Worm (Caenorhabditis elegans) whole organism, L4 larva: ENCODE measurements around the gene F13E6.2.
A peak's percentile ranks its signal among the peaks of the same experiment; 100 is the strongest.

ENCODE experiments used
- F26F4.8 ChIP-seq: fragments of 200-800 bp; sonication (Bioruptor generic); conservative IDR thresholded peaks from 2 replicates; pipeline ENCODE4 v1.3.6; 2022; ENCODE audit warnings: missing genetic modification characterization, missing compliant biosample characterization
- F44E2.7 ChIP-seq: fragments of 200-800 bp; sonication (Bioruptor generic); IDR thresholded peaks from 2 replicates; pipeline ENCODE4 v2.1.2; 2022; ENCODE audit warnings: missing genetic modification characterization, missing compliant biosample characterization
- Y105C5A.15 ChIP-seq: fragments of 200-800 bp; sonication (Bioruptor generic); IDR thresholded peaks from 2 replicates; pipeline ENCODE4 v1.3.6; 2022; ENCODE audit warnings: missing genetic modification characterization, missing compliant biosample characterization
- Y48G9A.11 ChIP-seq: fragments of 200-800 bp; sonication (Bioruptor generic); IDR thresholded peaks from 2 replicates; pipeline ENCODE4 v1.3.6; 2022; ENCODE audit warnings: missing genetic modification reagents, missing genetic modification characterization, missing compliant biosample characterization
- Y5F2A.4 ChIP-seq: fragments of 200-800 bp; sonication (Bioruptor generic); optimal IDR thresholded peaks from 2 replicates; lab custom pipeline; 2018; ENCODE audit warnings: mild to moderate bottlenecking, missing genetic modification characterization, missing compliant biosample characterization
- ZK337.2 ChIP-seq: fragments of 200-800 bp; sonication (Bioruptor generic); IDR thresholded peaks from 2 replicates; pipeline ENCODE4 v1.3.6; 2022; ENCODE audit warnings: missing genetic modification reagents, missing genetic modification characterization, missing compliant biosample characterization
- arid-1 ChIP-seq: fragments of 200-800 bp; sonication (Bioruptor generic); conservative IDR thresholded peaks from 2 replicates; pipeline ENCODE4 v1.3.6; 2022; ENCODE audit warnings: missing genetic modification reagents, missing genetic modification characterization, missing compliant biosample characterization
- ceh-20 ChIP-seq: fragments of 200-800 bp; sonication (Bioruptor generic); IDR thresholded peaks from 2 replicates; pipeline ENCODE4 v1.3.6; 2022; ENCODE audit warnings: missing genetic modification reagents, missing genetic modification characterization, missing compliant biosample characterization
- ceh-44 ChIP-seq: fragments of 200-800 bp; sonication (Bioruptor generic); IDR thresholded peaks from 2 replicates; pipeline ENCODE4 v1.3.6; 2022; ENCODE audit warnings: missing genetic modification reagents, missing genetic modification characterization, missing compliant biosample characterization
- ceh-62 ChIP-seq: sonication (generic microtip); optimal IDR thresholded peaks from 2 replicates; lab custom pipeline; 2017; ENCODE audit warnings: missing biosample characterization, missing genetic modification characterization
- ceh-82 ChIP-seq: sonication (generic microtip); optimal IDR thresholded peaks from 2 replicates; lab custom pipeline; 2017; ENCODE audit warnings: missing biosample characterization, missing genetic modification characterization
- ctbp-1 ChIP-seq: fragments of 200-800 bp; sonication (Bioruptor generic); IDR thresholded peaks from 2 replicates; pipeline ENCODE4 v1.3.6; 2022; ENCODE audit warnings: missing genetic modification reagents, missing genetic modification characterization, missing compliant biosample characterization
- daf-16 ChIP-seq, 3 experiments: sonication (generic microtip); optimal IDR thresholded peaks; 2 replicates each; lab custom pipeline; 2016 to 2017; ENCODE audit warnings: missing genetic modification characterization in 3 of 3, missing genetic modification reagents in 3 of 3, mild to moderate bottlenecking in 2 of 3, missing compliant biosample characterization in 2 of 3, missing biosample characterization in 1 of 3, moderate library complexity in 1 of 3
- daf-8 ChIP-seq: fragments of 200-800 bp; sonication (Bioruptor generic); IDR thresholded peaks from 2 replicates; pipeline ENCODE4 v1.3.6; 2022; ENCODE audit warnings: missing genetic modification characterization, missing compliant biosample characterization
- dpl-1 ChIP-seq: fragments of 150-350 bp; optimal IDR thresholded peaks from 2 replicates; lab custom pipeline; 2014; ENCODE audit warnings: missing biosample characterization, missing genetic modification reagents, missing genetic modification characterization
- dve-1 ChIP-seq: sonication (generic microtip); optimal IDR thresholded peaks from 2 replicates; lab custom pipeline; 2017; ENCODE audit warnings: antibody characterized with exemption, mild to moderate bottlenecking, missing genetic modification characterization, missing compliant biosample characterization; ENCODE audit not compliant: insufficient read depth
- fkh-10 ChIP-seq: fragments of 150-350 bp; optimal IDR thresholded peaks from 2 replicates; lab custom pipeline; 2014; ENCODE audit warnings: missing biosample characterization, missing genetic modification reagents, missing genetic modification characterization
- fos-1 ChIP-seq: fragments of 150-350 bp; optimal IDR thresholded peaks from 2 replicates; lab custom pipeline; 2014; ENCODE audit warnings: missing biosample characterization, missing genetic modification characterization
- hlh-30 ChIP-seq: sonication (generic microtip); optimal IDR thresholded peaks from 2 replicates; lab custom pipeline; 2017; ENCODE audit warnings: antibody characterized with exemption, mild to moderate bottlenecking, missing genetic modification characterization, missing compliant biosample characterization; ENCODE audit not compliant: insufficient read depth
- lim-7 ChIP-seq: fragments of 200-800 bp; sonication (Bioruptor generic); IDR thresholded peaks from 2 replicates; pipeline ENCODE4 v1.3.6; 2022; ENCODE audit warnings: missing genetic modification characterization, missing compliant biosample characterization
- lin-1 ChIP-seq: fragments of 200-800 bp; sonication (Bioruptor generic); IDR thresholded peaks from 2 replicates; pipeline ENCODE4 v1.3.6; 2022; ENCODE audit warnings: missing genetic modification reagents, missing genetic modification characterization, missing compliant biosample characterization
- lin-13 ChIP-seq: fragments of 150-350 bp; optimal IDR thresholded peaks from 2 replicates; lab custom pipeline; 2014; ENCODE audit warnings: missing biosample characterization, missing genetic modification reagents, missing genetic modification characterization
- lin-38 ChIP-seq: fragments of 200-800 bp; sonication (Bioruptor generic); IDR thresholded peaks from 2 replicates; pipeline ENCODE4 v1.3.6; 2022; ENCODE audit warnings: missing genetic modification reagents, missing genetic modification characterization, missing compliant biosample characterization
- lin-39 ChIP-seq: fragments of 150-350 bp; optimal IDR thresholded peaks from 2 replicates; lab custom pipeline; 2014; ENCODE audit warnings: missing biosample characterization, missing genetic modification reagents, missing genetic modification characterization
- lir-3 ChIP-seq: sonication (generic microtip); optimal IDR thresholded peaks from 2 replicates; lab custom pipeline; 2016; ENCODE audit warnings: mild to moderate bottlenecking, missing genetic modification characterization, missing compliant biosample characterization
- lsy-2 ChIP-seq, 2 experiments: fragments of 150-350 bp in 1 of 2; sonication (generic microtip) in 1 of 2; optimal IDR thresholded peaks; 2 replicates each; lab custom pipeline; 2014 to 2017; ENCODE audit warnings: missing biosample characterization in 2 of 2, missing genetic modification characterization in 2 of 2
- madf-5 ChIP-seq, 2 experiments: fragments of 200-800 bp; sonication (Bioruptor generic); IDR thresholded peaks; 2 replicates each; pipeline ENCODE4 v1.3.6; 2022; ENCODE audit warnings: missing compliant biosample characterization in 2 of 2, missing genetic modification characterization in 2 of 2
- madf-9 ChIP-seq: fragments of 200-800 bp; sonication (Bioruptor generic); conservative IDR thresholded peaks from 2 replicates; pipeline ENCODE4 v1.3.6; 2022; ENCODE audit warnings: missing genetic modification reagents, missing genetic modification characterization, missing compliant biosample characterization
- mdt-29 ChIP-seq: fragments of 200-800 bp; sonication (Bioruptor generic); IDR thresholded peaks from 2 replicates; pipeline ENCODE4 v1.3.6; 2022; ENCODE audit warnings: missing genetic modification reagents, missing genetic modification characterization, missing compliant biosample characterization
- mep-1 ChIP-seq: fragments of 150-350 bp; sonication (generic microtip); optimal IDR thresholded peaks from 3 replicates; lab custom pipeline; 2014; ENCODE audit warnings: missing biosample characterization, missing genetic modification characterization
- mxl-2 ChIP-seq: fragments of 200-800 bp; sonication (Bioruptor generic); conservative IDR thresholded peaks from 2 replicates; pipeline ENCODE4 v1.3.6; 2022; ENCODE audit warnings: missing genetic modification reagents, missing genetic modification characterization, missing compliant biosample characterization
- nhr-237 ChIP-seq: sonication (generic microtip); optimal IDR thresholded peaks from 2 replicates; lab custom pipeline; 2017; ENCODE audit warnings: missing biosample characterization, missing genetic modification characterization
- nhr-25 ChIP-seq: sonication (generic microtip); optimal IDR thresholded peaks from 2 replicates; lab custom pipeline; 2017; ENCODE audit warnings: missing genetic modification characterization, mild to moderate bottlenecking, missing compliant biosample characterization, antibody characterized with exemption, moderate library complexity, borderline replicate concordance; ENCODE audit not compliant: insufficient read depth
- nhr-41 ChIP-seq: fragments of 200-800 bp; sonication (Bioruptor generic); IDR thresholded peaks from 2 replicates; pipeline ENCODE4 v1.3.6; 2022; ENCODE audit warnings: missing genetic modification reagents, missing genetic modification characterization, missing compliant biosample characterization
- nhr-6 ChIP-seq: fragments of 150-350 bp; optimal IDR thresholded peaks from 2 replicates; lab custom pipeline; 2014; ENCODE audit warnings: missing biosample characterization, missing genetic modification characterization
- nhr-77 ChIP-seq: fragments of 150-350 bp; optimal IDR thresholded peaks from 2 replicates; lab custom pipeline; 2014; ENCODE audit warnings: missing biosample characterization, missing genetic modification characterization
- pha-4 ChIP-seq, 2 experiments: fragments of 150-350 bp in 1 of 2; fragments of 200-800 bp in 1 of 2; sonication (Bioruptor generic) in 1 of 2; IDR thresholded peaks in 1 of 2; optimal IDR thresholded peaks in 1 of 2; 2 replicates each; pipeline versions ENCODE4 v1.3.6 to Lab custom; 2014 to 2022; ENCODE audit warnings: missing genetic modification characterization in 2 of 2, missing genetic modification reagents in 2 of 2, missing biosample characterization in 1 of 2, missing compliant biosample characterization in 1 of 2
- pqm-1 ChIP-seq: sonication (generic microtip); optimal IDR thresholded peaks from 2 replicates; lab custom pipeline; 2017; ENCODE audit warnings: missing biosample characterization, missing genetic modification characterization
- rbr-2 ChIP-seq: sonication (generic microtip); optimal IDR thresholded peaks from 2 replicates; lab custom pipeline; 2016; ENCODE audit warnings: missing genotype, missing genetic modification characterization, missing compliant biosample characterization
- saeg-2 ChIP-seq: fragments of 200-800 bp; sonication (Bioruptor generic); IDR thresholded peaks from 2 replicates; pipeline ENCODE4 v1.3.6; 2022; ENCODE audit warnings: missing genetic modification reagents, missing genetic modification characterization, missing compliant biosample characterization
- sdz-12 ChIP-seq: fragments of 200-800 bp; sonication (Bioruptor generic); optimal IDR thresholded peaks from 2 replicates; lab custom pipeline; 2018; ENCODE audit warnings: mild to moderate bottlenecking, missing genetic modification characterization, missing compliant biosample characterization
- skn-1 ChIP-seq: fragments of 150-350 bp; optimal IDR thresholded peaks from 2 replicates; lab custom pipeline; 2014; ENCODE audit warnings: missing biosample characterization, missing genetic modification characterization
- spr-1 ChIP-seq: sonication (generic microtip); optimal IDR thresholded peaks from 2 replicates; lab custom pipeline; 2016; ENCODE audit warnings: mild to moderate bottlenecking, missing genetic modification characterization, missing compliant biosample characterization
- spr-3 ChIP-seq: fragments of 200-800 bp; sonication (Bioruptor generic); optimal IDR thresholded peaks from 2 replicates; lab custom pipeline; 2018; ENCODE audit warnings: mild to moderate bottlenecking, missing genetic modification characterization, missing compliant biosample characterization
- tra-1 ChIP-seq: fragments of 200-800 bp; sonication (Bioruptor generic); IDR thresholded peaks from 2 replicates; pipeline ENCODE4 v1.3.6; 2022; ENCODE audit warnings: missing genetic modification reagents, missing genetic modification characterization, missing compliant biosample characterization
- unc-39 ChIP-seq: sonication (generic microtip); optimal IDR thresholded peaks from 2 replicates; lab custom pipeline; 2017; ENCODE audit warnings: missing biosample characterization, missing genetic modification characterization
- vab-7 ChIP-seq: fragments of 200-800 bp; sonication (Bioruptor generic); IDR thresholded peaks from 2 replicates; pipeline ENCODE4 v1.3.6; 2022; ENCODE audit warnings: missing genetic modification reagents, missing genetic modification characterization, missing compliant biosample characterization
- zag-1 ChIP-seq: fragments of 150-350 bp; optimal IDR thresholded peaks from 2 replicates; lab custom pipeline; 2014; ENCODE audit warnings: missing biosample characterization, missing genetic modification characterization
- zfp-3 ChIP-seq: fragments of 200-800 bp; sonication (Bioruptor generic); conservative IDR thresholded peaks from 2 replicates; pipeline ENCODE4 v1.3.6; 2022; ENCODE audit warnings: missing genetic modification reagents, missing genetic modification characterization, missing compliant biosample characterization
- zip-2 ChIP-seq: fragments of 150-350 bp; optimal IDR thresholded peaks from 2 replicates; lab custom pipeline; 2014; ENCODE audit warnings: missing biosample characterization, missing genetic modification characterization

Gene F13E6.2

DNA sequence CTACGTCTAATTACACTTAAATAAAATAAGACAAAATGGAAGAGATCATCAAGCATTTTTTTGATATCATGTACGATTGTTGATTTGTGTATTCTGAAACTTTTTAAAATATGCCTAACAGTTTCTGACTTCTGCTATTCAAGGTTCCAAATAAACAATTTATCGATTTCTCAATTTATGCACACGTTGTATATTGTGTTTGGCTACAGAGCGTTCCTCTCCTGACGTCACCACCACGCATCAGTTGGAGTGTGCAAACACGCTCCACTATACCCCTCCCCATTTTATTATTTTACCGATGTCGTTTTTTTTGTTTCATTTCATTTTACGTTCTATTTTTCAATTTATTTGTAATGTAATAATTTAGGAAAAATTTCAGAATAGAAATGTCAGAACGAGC is 20.8 kb upstream of the F13E6.2 start, which contains the start of gene plpp-1.3 (continued):
- TF ChIP-seq ctbp-1 (GFP tag; lab: Robert Waterston, UW) (no peak), zip-2 (tag; lab: Kevin White, UChicago) (no peak), lsy-2 (tag; optimal IDR thresholded peaks at IDR 0.05; lab: Kevin White, UChicago) (peak in 1 of 2 experiments; percentile 32), daf-8 (no peak), pqm-1 (no peak), zag-1 (tag; lab: Kevin White, UChicago) (no peak), F44E2.7 (GFP tag; lab: Robert Waterston, UW) (no peak), ceh-44 (no peak), saeg-2 (GFP tag; lab: Robert Waterston, UW) (no peak), vab-7 (no peak), rbr-2 (tag; lab: Kevin White, UChicago) (no peak), spr-3 (GFP tag; lab: Kevin White, UChicago) (no peak), ZK337.2 (no peak), mdt-29 (GFP tag; lab: Robert Waterston, UW) (no peak), arid-1 (GFP tag; lab: Robert Waterston, UW) (no peak), skn-1 (no peak), nhr-77 (tag; lab: Kevin White, UChicago) (peak; percentile 20), dve-1 (tag; lab: Kevin White, UChicago) (peak; percentile 49), Y105C5A.15 (GFP tag; lab: Robert Waterston, UW) (no peak), ceh-82 (tag; lab: Kevin White, UChicago) (no peak), lin-1 (GFP tag; lab: Robert Waterston, UW) (no peak), lir-3 (no peak), sdz-12 (no peak), ceh-20 (no peak), madf-5 (GFP tag; IDR thresholded peaks at IDR 0.05; lab: Robert Waterston, UW) (no peak), ceh-62 (tag; lab: Kevin White, UChicago) (no peak), nhr-41 (no peak), spr-1 (peak; percentile 4), lin-38 (GFP tag; lab: Robert Waterston, UW) (peak; percentile 71), mep-1 (tag; lab: Kevin White, UChicago) (peak; percentile 48), madf-9 (no peak), fkh-10 (no peak), lin-13 (peak; percentile 3)

DNA sequence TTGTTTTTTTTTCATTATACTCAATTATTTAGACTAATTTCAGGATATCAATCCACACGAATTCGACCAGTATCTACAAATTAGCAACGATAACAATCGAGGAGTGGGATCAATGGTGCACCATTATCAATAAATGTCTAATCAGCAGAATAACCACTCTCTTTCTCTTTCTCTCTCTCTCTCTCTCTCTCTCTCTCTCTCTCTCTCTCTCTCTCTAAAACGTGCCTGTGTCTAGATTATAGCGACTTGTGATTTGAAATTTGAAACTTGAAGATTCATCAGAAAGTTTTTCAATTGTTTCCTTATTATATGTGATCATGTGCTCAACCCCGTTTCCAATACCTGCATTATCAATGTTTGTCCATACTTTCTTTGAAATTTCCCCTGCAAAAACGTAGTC is 20.1 kb upstream of the F13E6.2 start:
- TF ChIP-seq lin-1 (GFP tag; lab: Robert Waterston, UW) (0 out of 2 replicates have a peak, but pooled peaks have one; percentile 21), zfp-3 (GFP tag; lab: Robert Waterston, UW) (no peak), nhr-25 (tag; lab: Kevin White, UChicago) (no peak), hlh-30 (tag; lab: Kevin White, UChicago) (peak; percentile 43), pha-4 (GFP tag; IDR thresholded peaks at IDR 0.05; lab: Robert Waterston, UW) (no peak), pha-4 (tag; optimal IDR thresholded peaks at IDR 0.05; lab: Kevin White, UChicago) (no peak), zag-1 (tag; lab: Kevin White, UChicago) (no peak), Y105C5A.15 (GFP tag; lab: Robert Waterston, UW) (no peak), nhr-77 (tag; lab: Kevin White, UChicago) (no peak), dpl-1 (GFP tag; lab: Kevin White, UChicago) (no peak), daf-16 (GFP tag; optimal IDR thresholded peaks at IDR 0.05; lab: Kevin White, UChicago) (no peak), daf-16 (tag; optimal IDR thresholded peaks at IDR 0.05; lab: Kevin White, UChicago) (peak; percentile 23), tra-1 (no peak), daf-8 (no peak), mxl-2 (GFP tag; lab: Robert Waterston, UW) (no peak), lin-39 (tag; lab: Kevin White, UChicago) (no peak), sdz-12 (no peak), nhr-237 (tag; lab: Kevin White, UChicago) (no peak), fos-1 (no peak), Y48G9A.11 (GFP tag; lab: Robert Waterston, UW) (no peak), F26F4.8 (GFP tag; lab: Robert Waterston, UW) (no peak), nhr-6 (tag; lab: Kevin White, UChicago) (no peak), dve-1 (tag; lab: Kevin White, UChicago) (peak; percentile 68), lim-7 (GFP tag; lab: Robert Waterston, UW) (no peak), pqm-1 (peak; percentile 32), Y5F2A.4 (GFP tag; lab: Kevin White, UChicago) (no peak), ZK337.2 (no peak), unc-39 (tag; lab: Kevin White, UChicago) (no peak), ctbp-1 (GFP tag; lab: Robert Waterston, UW) (no peak)
